Worm (Caenorhabditis elegans): ENCODE measurements around the gene srh-214.

ce11 chrV:16838435-16838834 is 8.9 kb upstream of the srh-214 start:
- TF ChIP-seq ama-1 (optimal IDR thresholded peaks at IDR 0.05) = no peak
- no peak for TF ChIP-seq pes-1 (GFP tag; IDR thresholded peaks at IDR 0.05)
